Worm (Caenorhabditis elegans) whole organism, L4 larva: ENCODE data around the gene szy-20.

ENCODE experiments used
- F26F4.8 ChIP-seq: fragments of 200-800 bp; sonication (Bioruptor generic); conservative IDR thresholded peaks from 2 replicates; pipeline ENCODE4 v1.3.6; 2022; ENCODE audit warnings: missing genetic modification characterization, missing compliant biosample characterization
- Y5F2A.4 ChIP-seq: fragments of 200-800 bp; sonication (Bioruptor generic); optimal IDR thresholded peaks from 2 replicates; lab custom pipeline; 2018; ENCODE audit warnings: mild to moderate bottlenecking, missing genetic modification characterization, missing compliant biosample characterization
- ZK337.2 ChIP-seq: fragments of 200-800 bp; sonication (Bioruptor generic); IDR thresholded peaks from 2 replicates; pipeline ENCODE4 v1.3.6; 2022; ENCODE audit warnings: missing genetic modification reagents, missing genetic modification characterization, missing compliant biosample characterization
- aha-1 ChIP-seq: fragments of 150-350 bp; peaks from one replicate; lab custom pipeline; 2014; ENCODE audit warnings: missing biosample characterization, missing genetic modification characterization
- aly-2 ChIP-seq: sonication (generic microtip); optimal IDR thresholded peaks from 2 replicates; lab custom pipeline; 2018; ENCODE audit warnings: missing biosample characterization, missing genetic modification characterization
- arid-1 ChIP-seq: fragments of 200-800 bp; sonication (Bioruptor generic); conservative IDR thresholded peaks from 2 replicates; pipeline ENCODE4 v1.3.6; 2022; ENCODE audit warnings: missing genetic modification reagents, missing genetic modification characterization, missing compliant biosample characterization
- ceh-62 ChIP-seq: sonication (generic microtip); optimal IDR thresholded peaks from 2 replicates; lab custom pipeline; 2017; ENCODE audit warnings: missing biosample characterization, missing genetic modification characterization
- cey-2 ChIP-seq: sonication (generic microtip); optimal IDR thresholded peaks from 3 replicates; lab custom pipeline; 2017; ENCODE audit warnings: missing genetic modification characterization, mild to moderate bottlenecking, missing compliant biosample characterization, antibody characterized with exemption, borderline replicate concordance; ENCODE audit not compliant: insufficient read depth
- ctbp-1 ChIP-seq: fragments of 200-800 bp; sonication (Bioruptor generic); IDR thresholded peaks from 2 replicates; pipeline ENCODE4 v1.3.6; 2022; ENCODE audit warnings: missing genetic modification reagents, missing genetic modification characterization, missing compliant biosample characterization
- dmd-6 ChIP-seq: fragments of 200-800 bp; sonication (Bioruptor generic); IDR thresholded peaks from 2 replicates; pipeline ENCODE4 v1.3.6; 2022; ENCODE audit warnings: missing genetic modification reagents, missing genetic modification characterization, missing compliant biosample characterization
- dmd-9 ChIP-seq: fragments of 200-800 bp; sonication (Bioruptor generic); IDR thresholded peaks from 2 replicates; pipeline ENCODE4 v1.3.6; 2022; ENCODE audit warnings: missing genetic modification reagents, missing genetic modification characterization, missing compliant biosample characterization
- dpl-1 ChIP-seq: fragments of 150-350 bp; optimal IDR thresholded peaks from 2 replicates; lab custom pipeline; 2014; ENCODE audit warnings: missing biosample characterization, missing genetic modification reagents, missing genetic modification characterization
- dve-1 ChIP-seq: sonication (generic microtip); optimal IDR thresholded peaks from 2 replicates; lab custom pipeline; 2017; ENCODE audit warnings: antibody characterized with exemption, mild to moderate bottlenecking, missing genetic modification characterization, missing compliant biosample characterization; ENCODE audit not compliant: insufficient read depth
- egl-43 ChIP-seq: fragments of 200-800 bp; sonication (Bioruptor generic); IDR thresholded peaks from 2 replicates; pipeline ENCODE4 v1.3.6; 2022; ENCODE audit warnings: missing genetic modification reagents, missing genetic modification characterization, missing compliant biosample characterization
- gei-8 ChIP-seq: fragments of 200-800 bp; sonication (Bioruptor generic); optimal IDR thresholded peaks from 2 replicates; lab custom pipeline; 2018; ENCODE audit warnings: mild to moderate bottlenecking, missing genetic modification characterization, missing compliant biosample characterization
- lim-7 ChIP-seq: fragments of 200-800 bp; sonication (Bioruptor generic); IDR thresholded peaks from 2 replicates; pipeline ENCODE4 v1.3.6; 2022; ENCODE audit warnings: missing genetic modification characterization, missing compliant biosample characterization
- lin-13 ChIP-seq: fragments of 150-350 bp; optimal IDR thresholded peaks from 2 replicates; lab custom pipeline; 2014; ENCODE audit warnings: missing biosample characterization, missing genetic modification reagents, missing genetic modification characterization
- lsy-2 ChIP-seq, 2 experiments: fragments of 150-350 bp in 1 of 2; sonication (generic microtip) in 1 of 2; optimal IDR thresholded peaks; 2 replicates each; lab custom pipeline; 2014 to 2017; ENCODE audit warnings: missing biosample characterization in 2 of 2, missing genetic modification characterization in 2 of 2
- madf-9 ChIP-seq: fragments of 200-800 bp; sonication (Bioruptor generic); conservative IDR thresholded peaks from 2 replicates; pipeline ENCODE4 v1.3.6; 2022; ENCODE audit warnings: missing genetic modification reagents, missing genetic modification characterization, missing compliant biosample characterization
- mes-2 ChIP-seq: sonication (generic microtip); optimal IDR thresholded peaks from 2 replicates; lab custom pipeline; 2016; ENCODE audit warnings: missing genotype, mild to moderate bottlenecking, missing genetic modification characterization, missing compliant biosample characterization; ENCODE audit not compliant: poor library complexity, severe bottlenecking
- nhr-102 ChIP-seq: sonication (generic microtip); optimal IDR thresholded peaks from 2 replicates; lab custom pipeline; 2016; ENCODE audit warnings: mild to moderate bottlenecking, missing genetic modification characterization, moderate library complexity, missing compliant biosample characterization
- nhr-11 ChIP-seq: fragments of 150-350 bp; optimal IDR thresholded peaks from 2 replicates; lab custom pipeline; 2014; ENCODE audit warnings: missing biosample characterization, missing genetic modification characterization
- nhr-111 ChIP-seq: fragments of 200-800 bp; sonication (Bioruptor generic); optimal IDR thresholded peaks from 2 replicates; lab custom pipeline; 2018; ENCODE audit warnings: mild to moderate bottlenecking, missing genetic modification characterization, missing compliant biosample characterization
- nhr-237 ChIP-seq: sonication (generic microtip); optimal IDR thresholded peaks from 2 replicates; lab custom pipeline; 2017; ENCODE audit warnings: missing biosample characterization, missing genetic modification characterization
- nhr-25 ChIP-seq: sonication (generic microtip); optimal IDR thresholded peaks from 2 replicates; lab custom pipeline; 2017; ENCODE audit warnings: missing genetic modification characterization, mild to moderate bottlenecking, missing compliant biosample characterization, antibody characterized with exemption, moderate library complexity, borderline replicate concordance; ENCODE audit not compliant: insufficient read depth
- nhr-41 ChIP-seq: fragments of 200-800 bp; sonication (Bioruptor generic); IDR thresholded peaks from 2 replicates; pipeline ENCODE4 v1.3.6; 2022; ENCODE audit warnings: missing genetic modification reagents, missing genetic modification characterization, missing compliant biosample characterization
- nhr-6 ChIP-seq: fragments of 150-350 bp; optimal IDR thresholded peaks from 2 replicates; lab custom pipeline; 2014; ENCODE audit warnings: missing biosample characterization, missing genetic modification characterization
- pha-4 ChIP-seq, 2 experiments: fragments of 150-350 bp in 1 of 2; fragments of 200-800 bp in 1 of 2; sonication (Bioruptor generic) in 1 of 2; IDR thresholded peaks in 1 of 2; optimal IDR thresholded peaks in 1 of 2; 2 replicates each; pipeline versions ENCODE4 v1.3.6 to Lab custom; 2014 to 2022; ENCODE audit warnings: missing genetic modification characterization in 2 of 2, missing genetic modification reagents in 2 of 2, missing biosample characterization in 1 of 2, missing compliant biosample characterization in 1 of 2
- rbr-2 ChIP-seq: sonication (generic microtip); optimal IDR thresholded peaks from 2 replicates; lab custom pipeline; 2016; ENCODE audit warnings: missing genotype, missing genetic modification characterization, missing compliant biosample characterization
- set-16 ChIP-seq: fragments of 200-800 bp; sonication (Bioruptor generic); IDR thresholded peaks from 2 replicates; pipeline ENCODE4 v1.3.6; 2022; ENCODE audit warnings: missing genetic modification reagents, missing genetic modification characterization, missing compliant biosample characterization
- skn-1 ChIP-seq: fragments of 150-350 bp; optimal IDR thresholded peaks from 2 replicates; lab custom pipeline; 2014; ENCODE audit warnings: missing biosample characterization, missing genetic modification characterization
- spr-1 ChIP-seq: sonication (generic microtip); optimal IDR thresholded peaks from 2 replicates; lab custom pipeline; 2016; ENCODE audit warnings: mild to moderate bottlenecking, missing genetic modification characterization, missing compliant biosample characterization
- unc-62 ChIP-seq, 3 experiments: fragments of 150-350 bp in 1 of 3; sonication (generic microtip); optimal IDR thresholded peaks in 2 of 3; peaks in 1 of 3; 1 replicate in 1 of 3; 2 replicates in 2 of 3; lab custom pipeline; 2014 to 2017; ENCODE audit warnings: missing biosample characterization in 3 of 3, missing genetic modification characterization in 3 of 3, missing genetic modification reagents in 3 of 3, missing genotype in 1 of 3
- vab-7 ChIP-seq: fragments of 200-800 bp; sonication (Bioruptor generic); IDR thresholded peaks from 2 replicates; pipeline ENCODE4 v1.3.6; 2022; ENCODE audit warnings: missing genetic modification reagents, missing genetic modification characterization, missing compliant biosample characterization
- zip-11 ChIP-seq: fragments of 200-800 bp; sonication (Bioruptor generic); IDR thresholded peaks from 2 replicates; pipeline ENCODE4 v1.3.6; 2022; ENCODE audit warnings: missing genetic modification characterization, missing compliant biosample characterization
- ztf-11 ChIP-seq: fragments of 150-350 bp; optimal IDR thresholded peaks from 2 replicates; lab custom pipeline; 2014; ENCODE audit warnings: missing biosample characterization, missing genetic modification characterization
- ztf-7 ChIP-seq: fragments of 150-350 bp; optimal IDR thresholded peaks from 2 replicates; lab custom pipeline; 2014; ENCODE audit warnings: missing biosample characterization, missing genetic modification characterization

Gene szy-20

ce11 chrII:9009976-9010702 lies 41.0 kb upstream of the szy-20 start:
- TF ChIP-seq spr-1 (no peak), cey-2 (no peak), unc-62 (GFP tag; optimal IDR thresholded peaks at IDR 0.05 in 1 of 2; lab: Kevin White, UChicago) (peak in 1 of 2 experiments; percentile 27), unc-62 (tag; optimal IDR thresholded peaks at IDR 0.05; lab: Kevin White, UChicago) (no peak), rbr-2 (tag; lab: Kevin White, UChicago) (peak; percentile 10), nhr-11 (tag; lab: Kevin White, UChicago) (peak; percentile 39)

DNA sequence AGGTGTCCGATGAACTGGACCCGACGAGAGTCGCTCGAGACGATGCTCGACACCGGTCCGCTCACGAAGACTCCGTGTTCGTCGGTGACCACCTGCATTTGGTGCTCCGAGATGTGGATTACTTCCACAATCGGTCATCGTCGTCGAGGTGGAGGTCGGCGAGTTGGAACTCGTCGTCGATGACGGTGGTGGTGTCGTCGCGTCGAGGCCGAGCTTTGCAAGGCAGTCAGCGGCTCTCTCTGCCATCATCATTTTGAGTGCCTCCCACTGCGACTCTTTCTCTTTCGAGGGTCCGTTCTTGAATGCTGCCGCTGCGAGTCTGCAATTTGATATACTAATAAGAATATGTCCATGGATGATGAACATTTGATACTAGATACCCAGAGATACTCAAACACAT lies 38.6 kb upstream of the szy-20 start:
- TF ChIP-seq zip-11 (no peak), set-16 (GFP tag; lab: Robert Waterston, UW) (peak; percentile 87), egl-43 (GFP tag; lab: Robert Waterston, UW) (peak; percentile 67; the same call in 1 of the 2 replicates)
- TF ChIP-seq, all 104 proteins: peak for 2

DNA sequence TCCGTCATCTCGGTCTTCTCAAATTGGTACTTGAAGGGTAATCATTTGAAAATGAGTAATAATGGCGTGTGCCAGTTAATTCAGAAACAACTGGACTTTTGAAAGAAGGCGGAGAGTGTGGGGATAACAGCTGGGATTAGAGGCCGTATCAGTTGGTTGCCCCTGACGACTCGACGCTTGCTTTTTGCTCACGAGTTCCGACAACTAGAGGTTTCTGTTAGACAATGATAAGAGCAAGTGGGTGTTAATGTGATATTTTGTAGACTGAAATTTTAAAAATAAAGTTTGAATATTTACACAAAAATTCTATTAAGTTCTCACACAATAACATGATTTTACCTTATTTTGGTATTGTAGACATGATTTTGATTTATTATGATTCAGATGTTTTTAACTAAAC lies 35.9 kb upstream of the szy-20 start, which contains the start of gene F44G4.7:
Gene F44G4.7, minus strand, starts transcription at position 101 of the 400 bp plus-strand sequence.
- TF ChIP-seq aha-1 (no peak), nhr-25 (tag; lab: Kevin White, UChicago) (no peak)

ce11 chrII:9001743-9002222 lies 32.6 kb upstream of the szy-20 start, which contains the start of gene F44G4.6:
Gene F44G4.6 (minus strand): TSS chrII:9001793.
- TF ChIP-seq unc-62 (GFP tag; optimal IDR thresholded peaks at IDR 0.05 in 1 of 2; lab: Kevin White, UChicago) (peak in 1 of 2 experiments; percentile 95), unc-62 (tag; optimal IDR thresholded peaks at IDR 0.05; lab: Kevin White, UChicago) (no peak), nhr-6 (tag; lab: Kevin White, UChicago) (no peak), vab-7 (GFP tag; lab: Robert Waterston, UW) (no peak), ceh-62 (tag; lab: Kevin White, UChicago) (no peak), aha-1 (no peak)

ce11 chrII:9000331-9000730 lies 31.2 kb upstream of the szy-20 start, which contains the start of gene F44G4.5:
Gene F44G4.5 (minus strand): TSS chrII:9000431.
- TF ChIP-seq dve-1 (tag; lab: Kevin White, UChicago): no peak
- no peak for TF ChIP-seq aly-2 (tag; lab: Kevin White, UChicago)
- TF ChIP-seq ZK337.2 (GFP tag; lab: Robert Waterston, UW): no peak
- TF ChIP-seq cey-2: no peak
- no peak for TF ChIP-seq ztf-7
- no peak for TF ChIP-seq pha-4 (GFP tag; IDR thresholded peaks at IDR 0.05; lab: Robert Waterston, UW)
- no peak for TF ChIP-seq pha-4 (tag; optimal IDR thresholded peaks at IDR 0.05; lab: Kevin White, UChicago)
- TF ChIP-seq F26F4.8 (GFP tag; lab: Robert Waterston, UW): no peak
- TF ChIP-seq nhr-41 (GFP tag; lab: Robert Waterston, UW): no peak
- no peak for TF ChIP-seq ztf-11 (tag; lab: Kevin White, UChicago)
- TF ChIP-seq nhr-102: no peak
- TF ChIP-seq aha-1: no peak
- TF ChIP-seq unc-62 (GFP tag; optimal IDR thresholded peaks at IDR 0.05 in 1 of 2; lab: Kevin White, UChicago): no peak
- no peak for TF ChIP-seq unc-62 (tag; optimal IDR thresholded peaks at IDR 0.05; lab: Kevin White, UChicago)
- no peak for TF ChIP-seq lsy-2 (tag; optimal IDR thresholded peaks at IDR 0.05; lab: Kevin White, UChicago)
- no peak for TF ChIP-seq Y5F2A.4 (GFP tag; lab: Kevin White, UChicago)

DNA sequence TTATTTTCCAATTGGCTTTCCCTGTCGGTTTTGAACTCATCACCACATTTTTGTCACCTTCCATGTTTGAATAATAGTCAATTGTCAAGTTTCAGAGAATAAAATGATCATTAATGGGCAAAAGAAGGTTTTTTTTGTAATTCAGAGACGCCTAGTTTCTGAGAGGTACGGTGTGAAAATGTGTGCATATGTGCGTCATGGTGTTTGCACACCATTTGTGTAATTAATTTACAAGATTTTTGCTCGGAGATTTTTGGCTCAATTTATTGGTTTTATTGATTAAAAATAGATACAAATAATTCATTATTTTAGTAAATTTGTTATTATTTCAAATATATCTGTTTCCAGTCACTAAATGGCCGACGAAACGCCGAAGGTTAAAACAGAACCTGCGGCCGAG lies 28.3 kb upstream of the szy-20 start, which contains the start of the genes F44G4.3 and tdp-1:
Gene F44G4.3, minus strand, starts transcription at position 184 of the 400 bp plus-strand sequence.
Gene tdp-1, plus strand, starts transcription at position 347 of the 400 bp plus-strand sequence.
- peak in 1 of 2 experiments; percentile 93 for TF ChIP-seq lsy-2 (tag; optimal IDR thresholded peaks at IDR 0.05; lab: Kevin White, UChicago)
- no peak for TF ChIP-seq spr-1
- TF ChIP-seq lim-7 (GFP tag; lab: Robert Waterston, UW): no peak
- TF ChIP-seq mes-2: peak; percentile 55
- TF ChIP-seq ceh-62 (tag; lab: Kevin White, UChicago): no peak
- TF ChIP-seq dmd-9 (GFP tag; lab: Robert Waterston, UW): no peak
- peak in 1 of 2 experiments; percentile 37 for TF ChIP-seq unc-62 (GFP tag; optimal IDR thresholded peaks at IDR 0.05 in 1 of 2; lab: Kevin White, UChicago)
- TF ChIP-seq unc-62 (tag; optimal IDR thresholded peaks at IDR 0.05; lab: Kevin White, UChicago): no peak
- TF ChIP-seq dpl-1 (GFP tag; lab: Kevin White, UChicago): peak; percentile 29
- TF ChIP-seq ctbp-1: no peak
- TF ChIP-seq madf-9 (GFP tag; lab: Robert Waterston, UW): no peak
- no peak for TF ChIP-seq nhr-111 (GFP tag; lab: Kevin White, UChicago)
- TF ChIP-seq arid-1 (GFP tag; lab: Robert Waterston, UW): no peak
- TF ChIP-seq skn-1 (tag; lab: Kevin White, UChicago): no peak
- no peak for TF ChIP-seq lin-13 (GFP tag; lab: Kevin White, UChicago)
- no peak for TF ChIP-seq nhr-237
- TF ChIP-seq dmd-6 (GFP tag; lab: Robert Waterston, UW): no peak
- TF ChIP-seq gei-8: no peak
